Fruit fly (Drosophila melanogaster) whole organism, embryonic: ENCODE results near the gene CG33282.

Experiments used
- ATbp ChIP-seq: fragments of 200-800 bp; sonication (Bioruptor generic); optimal IDR thresholded peaks from 2 replicates; lab custom pipeline; 2017; ENCODE audit warnings: missing biosample characterization, mild to moderate bottlenecking, missing genetic modification characterization, missing genetic modification reagents
- Awh ChIP-seq: fragments of 200-800 bp; sonication (Bioruptor generic); IDR thresholded peaks from 2 replicates; pipeline ENCODE4, ENCODE4 v1.3.6; 2022; ENCODE audit warnings: missing biosample characterization, missing genetic modification characterization
- B-H1 ChIP-seq: fragments of 200-800 bp; sonication (Bioruptor generic); IDR thresholded peaks from 3 replicates; pipeline ENCODE4 v1.3.6; 2022; ENCODE audit warnings: missing biosample characterization, missing genetic modification characterization
- BEAF-32 ChIP-seq: fragments of 200-800 bp; sonication (Bioruptor generic); optimal IDR thresholded peaks from 3 replicates; lab custom pipeline; 2017; ENCODE audit warnings: missing biosample characterization, missing genetic modification characterization, mild to moderate bottlenecking, moderate library complexity, missing genetic modification reagents
- CG11723 ChIP-seq: fragments of 200-800 bp; sonication (Bioruptor generic); optimal IDR thresholded peaks from 2 replicates; lab custom pipeline; 2017; ENCODE audit warnings: missing biosample characterization, mild to moderate bottlenecking, missing genetic modification characterization
- CG12236 ChIP-seq: fragments of 200-800 bp; sonication (Bioruptor generic); optimal IDR thresholded peaks from 2 replicates; lab custom pipeline; 2016; ENCODE audit warnings: missing biosample characterization, missing genetic modification characterization
- CG13775 ChIP-seq: fragments of 200-800 bp; sonication (Bioruptor generic); optimal IDR thresholded peaks from 3 replicates; lab custom pipeline; 2017; ENCODE audit warnings: missing biosample characterization, mild to moderate bottlenecking, missing genetic modification characterization
- CG14667 ChIP-seq: fragments of 200-800 bp; sonication (Bioruptor generic); IDR thresholded peaks from 2 replicates; pipeline ENCODE4 v1.3.6; 2022; ENCODE audit warnings: missing biosample characterization, missing genetic modification characterization
- CG17829 ChIP-seq: fragments of 200-800 bp; optimal IDR thresholded peaks from 2 replicates; lab custom pipeline; 2019; ENCODE audit warnings: missing biosample characterization, mild to moderate bottlenecking, missing genetic modification characterization, moderate library complexity
- CG18011 ChIP-seq: fragments of 200-800 bp; sonication (Bioruptor generic); optimal IDR thresholded peaks from 2 replicates; lab custom pipeline; 2017; ENCODE audit warnings: missing biosample characterization, missing genetic modification characterization, mild to moderate bottlenecking, moderate library complexity, missing genotype
- CG4424 ChIP-seq: fragments of 200-800 bp; sonication (Bioruptor generic); optimal IDR thresholded peaks from 3 replicates; lab custom pipeline; 2016; ENCODE audit warnings: missing biosample characterization, missing genetic modification characterization
- CG4730 ChIP-seq: fragments of 200-800 bp; sonication (Bioruptor generic); IDR thresholded peaks from 2 replicates; pipeline ENCODE4 v1.3.6; 2022; ENCODE audit warnings: missing biosample characterization, missing genetic modification characterization
- CG6272 ChIP-seq: fragments of 200-800 bp; sonication (Bioruptor generic); IDR thresholded peaks from 2 replicates; pipeline ENCODE4 v1.3.6; 2022; ENCODE audit warnings: missing biosample characterization, missing genetic modification characterization
- CG6654 ChIP-seq: fragments of 200-800 bp; sonication (Bioruptor generic); optimal IDR thresholded peaks from 2 replicates; lab custom pipeline; 2017; ENCODE audit warnings: missing biosample characterization, mild to moderate bottlenecking, missing genetic modification characterization
- CG6683 ChIP-seq: fragments of 200-800 bp; sonication (Bioruptor generic); optimal IDR thresholded peaks from 2 replicates; lab custom pipeline; 2017; ENCODE audit warnings: missing biosample characterization, mild to moderate bottlenecking, missing genetic modification characterization, missing genetic modification reagents
- CG7786 ChIP-seq: fragments of 200-800 bp; sonication (Bioruptor generic); optimal IDR thresholded peaks from 2 replicates; lab custom pipeline; 2016; ENCODE audit warnings: missing biosample characterization, missing genetic modification characterization
- CG7928 ChIP-seq: fragments of 200-800 bp; sonication (Bioruptor generic); optimal IDR thresholded peaks from 2 replicates; lab custom pipeline; 2017; ENCODE audit warnings: missing biosample characterization, mild to moderate bottlenecking, missing genetic modification characterization
- CG9727 ChIP-seq: fragments of 200-800 bp; sonication (Bioruptor generic); optimal IDR thresholded peaks from 3 replicates; lab custom pipeline; 2017; ENCODE audit warnings: missing biosample characterization, mild to moderate bottlenecking, missing genetic modification characterization
- CG9797 ChIP-seq: fragments of 200-800 bp; sonication (Bioruptor generic); optimal IDR thresholded peaks from 3 replicates; lab custom pipeline; 2018; ENCODE audit warnings: missing biosample characterization, mild to moderate bottlenecking, missing genetic modification characterization
- Chrac-16 ChIP-seq: fragments of 200-800 bp; sonication (Bioruptor generic); optimal IDR thresholded peaks from 3 replicates; lab custom pipeline; 2016; ENCODE audit warnings: missing biosample characterization, missing genetic modification characterization
- CrebB ChIP-seq: fragments of 200-800 bp; sonication (Bioruptor generic); optimal IDR thresholded peaks from 3 replicates; lab custom pipeline; 2018; ENCODE audit warnings: missing biosample characterization, mild to moderate bottlenecking, missing genetic modification characterization
- Dad ChIP-seq: fragments of 200-800 bp; sonication (Bioruptor generic); optimal IDR thresholded peaks from 3 replicates; lab custom pipeline; 2016; ENCODE audit warnings: missing biosample characterization, missing genetic modification characterization
- Dbx ChIP-seq: fragments of 200-800 bp; sonication (Bioruptor generic); IDR thresholded peaks from 3 replicates; pipeline ENCODE4 v1.3.6; 2022; ENCODE audit warnings: missing biosample characterization, missing genetic modification characterization
- Dfd ChIP-seq, 2 experiments: fragments of >200 bp; optimal IDR thresholded peaks; 2 replicates each; lab custom pipeline; 2017; ENCODE audit warnings: missing biosample characterization in 2 of 2, missing genetic modification characterization in 2 of 2
- Dip3 ChIP-seq: fragments of 200-800 bp; sonication (Bioruptor generic); optimal IDR thresholded peaks from 3 replicates; lab custom pipeline; 2016; ENCODE audit warnings: missing biosample characterization, missing genetic modification characterization
- Eip74EF ChIP-seq, 2 experiments: fragments of 200-800 bp in 1 of 2; fragments of >200 bp in 1 of 2; sonication (Bioruptor generic) in 1 of 2; optimal IDR thresholded peaks; 2 replicates each; lab custom pipeline; 2017 to 2019; ENCODE audit warnings: missing biosample characterization in 2 of 2, missing genetic modification characterization in 2 of 2, mild to moderate bottlenecking in 1 of 2, moderate library complexity in 1 of 2
- Ets65A ChIP-seq: fragments of 200-800 bp; sonication (Bioruptor generic); peaks from one replicate; lab custom pipeline; 2016; ENCODE audit warnings: missing biosample characterization, missing genetic modification characterization
- H15 ChIP-seq: fragments of 200-800 bp; sonication (Bioruptor generic); IDR thresholded peaks from 3 replicates; pipeline ENCODE4 v1.3.6; 2022; ENCODE audit warnings: missing biosample characterization, missing genetic modification characterization
- HLH4C ChIP-seq: fragments of 200-800 bp; sonication (Bioruptor generic); IDR thresholded peaks from 3 replicates; pipeline ENCODE4 v1.3.6; 2022; ENCODE audit warnings: missing biosample characterization, missing genetic modification characterization; ENCODE audit not compliant: partially characterized antibody
- Hey ChIP-seq: fragments of 200-800 bp; sonication (Bioruptor generic); optimal IDR thresholded peaks from 3 replicates; lab custom pipeline; 2018; ENCODE audit warnings: missing biosample characterization, mild to moderate bottlenecking, missing genetic modification characterization
- HmgD ChIP-seq: fragments of 200-800 bp; sonication (Bioruptor generic); optimal IDR thresholded peaks from 3 replicates; lab custom pipeline; 2016; ENCODE audit warnings: missing biosample characterization, missing genetic modification characterization
- NC2β ChIP-seq: fragments of 200-800 bp; sonication (Bioruptor generic); optimal IDR thresholded peaks from 2 replicates; lab custom pipeline; 2016; ENCODE audit warnings: missing biosample characterization, missing genetic modification characterization
- Nf-YA ChIP-seq: fragments of 200-800 bp; sonication (Bioruptor generic); IDR thresholded peaks from 2 replicates; pipeline ENCODE4 v1.3.6; 2022; ENCODE audit warnings: missing biosample characterization, missing genetic modification characterization
- PHDP ChIP-seq: fragments of 200-800 bp; sonication (Bioruptor generic); optimal IDR thresholded peaks from 3 replicates; lab custom pipeline; 2018; ENCODE audit warnings: missing biosample characterization, mild to moderate bottlenecking, missing genetic modification characterization, moderate library complexity
- Ssrp ChIP-seq: fragments of 200-800 bp; sonication (Bioruptor generic); optimal IDR thresholded peaks from 2 replicates; lab custom pipeline; 2018; ENCODE audit warnings: missing biosample characterization, mild to moderate bottlenecking, missing genetic modification characterization, moderate library complexity
- ab ChIP-seq: fragments of 200-800 bp; sonication (Bioruptor generic); optimal IDR thresholded peaks from 2 replicates; lab custom pipeline; 2016; ENCODE audit warnings: missing biosample characterization, missing genetic modification characterization
- al ChIP-seq: fragments of 200-800 bp; sonication (Bioruptor generic); IDR thresholded peaks from 2 replicates; pipeline ENCODE4 v1.3.6; 2022; ENCODE audit warnings: missing biosample characterization, missing genetic modification characterization
- ato ChIP-seq: fragments of 200-800 bp; sonication (Bioruptor generic); IDR thresholded peaks from 2 replicates; pipeline ENCODE4 v1.3.6; 2022; ENCODE audit warnings: missing biosample characterization, missing genetic modification characterization; ENCODE audit not compliant: partially characterized antibody
- chm ChIP-seq: fragments of 200-800 bp; sonication (Bioruptor generic); IDR thresholded peaks from 2 replicates; pipeline ENCODE4 v1.3.6; 2022; ENCODE audit warnings: missing biosample characterization, missing genetic modification characterization
- cwo ChIP-seq: fragments of 200-800 bp; sonication (Bioruptor generic); optimal IDR thresholded peaks from 3 replicates; lab custom pipeline; 2017; ENCODE audit warnings: missing biosample characterization, missing genetic modification characterization, mild to moderate bottlenecking, moderate library complexity, missing genetic modification reagents
- emc ChIP-seq: fragments of 200-800 bp; sonication (Bioruptor generic); optimal IDR thresholded peaks from 2 replicates; lab custom pipeline; 2016; ENCODE audit warnings: missing biosample characterization, missing genetic modification characterization
- fd64A ChIP-seq: fragments of 200-800 bp; sonication (Bioruptor generic); optimal IDR thresholded peaks from 3 replicates; lab custom pipeline; 2018; ENCODE audit warnings: missing biosample characterization, mild to moderate bottlenecking, missing genetic modification characterization
- gro ChIP-seq: fragments of 200-800 bp; sonication (Bioruptor generic); optimal IDR thresholded peaks from 2 replicates; lab custom pipeline; 2016; ENCODE audit warnings: missing biosample characterization, missing genetic modification characterization
- hbn ChIP-seq: fragments of 200-800 bp; sonication (Bioruptor generic); IDR thresholded peaks from 2 replicates; pipeline ENCODE4 v1.3.6; 2022; ENCODE audit warnings: missing biosample characterization, missing genetic modification characterization; ENCODE audit not compliant: partially characterized antibody
- ken ChIP-seq: fragments of 200-800 bp; sonication (Bioruptor generic); IDR thresholded peaks from 3 replicates; pipeline ENCODE4 v1.3.6; 2022; ENCODE audit warnings: missing biosample characterization, missing genetic modification characterization
- lilli ChIP-seq: fragments of 200-800 bp; sonication (Bioruptor generic); optimal IDR thresholded peaks from 3 replicates; lab custom pipeline; 2016; ENCODE audit warnings: missing biosample characterization, missing genetic modification characterization
- lmd ChIP-seq: fragments of 200-800 bp; sonication (Bioruptor generic); IDR thresholded peaks from 2 replicates; pipeline ENCODE4 v1.3.6; 2022; ENCODE audit warnings: missing biosample characterization, missing genetic modification characterization
- lola ChIP-seq, 3 experiments: fragments of >200 bp in 2 of 3; fragments of 200-800 bp in 1 of 3; sonication (Bioruptor generic) in 1 of 3; optimal IDR thresholded peaks; 2 replicates each; lab custom pipeline; 2017 to 2019; ENCODE audit warnings: missing biosample characterization in 3 of 3, missing genetic modification characterization in 3 of 3, mild to moderate bottlenecking in 1 of 3, moderate library complexity in 1 of 3
- oc ChIP-seq: fragments of 200-800 bp; sonication (Bioruptor generic); optimal IDR thresholded peaks from 2 replicates; lab custom pipeline; 2018; ENCODE audit warnings: missing biosample characterization, mild to moderate bottlenecking, missing genetic modification characterization, moderate library complexity
- psq ChIP-seq: fragments of 200-800 bp; sonication (Bioruptor generic); optimal IDR thresholded peaks from 2 replicates; lab custom pipeline; 2017; ENCODE audit warnings: missing biosample characterization, missing genetic modification characterization
- sd ChIP-seq: fragments of 200-800 bp; sonication (Bioruptor generic); optimal IDR thresholded peaks from 3 replicates; lab custom pipeline; 2018; ENCODE audit warnings: missing biosample characterization, mild to moderate bottlenecking, missing genetic modification characterization, moderate library complexity
- sens ChIP-seq: fragments of 200-800 bp; sonication (Bioruptor generic); peaks from one replicate; lab custom pipeline; 2016; ENCODE audit warnings: missing biosample characterization, missing genetic modification characterization

The CG33282 gene

dm6 chr2L:3373242-3373641 is 45.5 kb downstream of the CG33282 start, which contains the start of gene GramD1B (continued):
- no peak for TF ChIP-seq sd
- no peak for TF ChIP-seq CG6272
- TF ChIP-seq lilli (GFP tag; lab: Kevin White, UChicago) = no peak
- TF ChIP-seq CG7786 = peak; percentile 12
- TF ChIP-seq H15 (GFP tag; lab: Robert Waterston, UW) = no peak
- TF ChIP-seq NC2β (GFP tag; lab: Kevin White, UChicago) = no peak
- TF ChIP-seq Chrac-16 = no peak
- TF ChIP-seq HLH4C (GFP tag; lab: Robert Waterston, UW) = no peak
- TF ChIP-seq chm = no peak
- no peak for TF ChIP-seq Eip74EF (GFP tag; optimal IDR thresholded peaks at IDR 0.05; lab: Kevin White, UChicago)
- no peak for TF ChIP-seq CG6683 (GFP tag; lab: Kevin White, UChicago)
- no peak for TF ChIP-seq Hey (tag; lab: Kevin White, UChicago)
- peak; percentile 14; the same call in 1 of the 2 replicates for TF ChIP-seq ato
- TF ChIP-seq Ets65A (GFP tag; lab: Kevin White, UChicago) = no peak
- TF ChIP-seq oc (tag; lab: Kevin White, UChicago) = no peak
- TF ChIP-seq B-H1 (GFP tag; lab: Robert Waterston, UW) = no peak
- no peak for TF ChIP-seq lmd (GFP tag; lab: Robert Waterston, UW)
- peak; percentile 93 for TF ChIP-seq CG9797 (GFP tag; lab: Kevin White, UChicago)
- TF ChIP-seq Ssrp = no peak
- no peak for TF ChIP-seq Dbx
- TF ChIP-seq CG12236 (GFP tag; lab: Kevin White, UChicago) = no peak
- TF ChIP-seq ATbp (GFP tag; lab: Kevin White, UChicago) = no peak
- no peak for TF ChIP-seq CG18011 (GFP tag; lab: Kevin White, UChicago)
- peak; percentile 5 for TF ChIP-seq CG4424 (GFP tag; lab: Kevin White, UChicago)
- no peak for TF ChIP-seq CG7928 (GFP tag; lab: Kevin White, UChicago)
- no peak for TF ChIP-seq cwo (GFP tag; lab: Kevin White, UChicago)
- peak; percentile 36 for TF ChIP-seq CG17829 (tag; lab: Kevin White, UChicago)
- TF ChIP-seq al (GFP tag; lab: Robert Waterston, UW) = no peak
- no peak for TF ChIP-seq CG4730 (GFP tag; lab: Robert Waterston, UW)
- peak; percentile 84 for TF ChIP-seq sens (GFP tag; lab: Kevin White, UChicago)
- TF ChIP-seq BEAF-32 (GFP tag; lab: Kevin White, UChicago) = peak; percentile 49
- TF ChIP-seq Awh (GFP tag; lab: Robert Waterston, UW) = no peak
- TF ChIP-seq ab (GFP tag; lab: Kevin White, UChicago) = no peak
- 0 out of 3 replicates have a peak, but pooled peaks have one; percentile 23 for TF ChIP-seq ken (GFP tag; lab: Robert Waterston, UW)
- peak; percentile 49 for TF ChIP-seq CrebB (tag; lab: Kevin White, UChicago)
- TF ChIP-seq lola (GFP tag; optimal IDR thresholded peaks at IDR 0.05; lab: Kevin White, UChicago) = no peak
- TF ChIP-seq Dad (GFP tag; lab: Kevin White, UChicago) = no peak
- no peak for TF ChIP-seq psq (GFP tag; lab: Kevin White, UChicago)
- TF ChIP-seq gro (GFP tag; lab: Kevin White, UChicago) = no peak
- TF ChIP-seq fd64A = no peak
- no peak for TF ChIP-seq Dip3
- TF ChIP-seq Dfd (GFP tag; optimal IDR thresholded peaks at IDR 0.05; lab: Kevin White, UChicago) = no peak
- TF ChIP-seq CG14667 (GFP tag; lab: Robert Waterston, UW) = no peak
- TF ChIP-seq emc = no peak
- TF ChIP-seq CG9727 (GFP tag; lab: Kevin White, UChicago) = no peak
- TF ChIP-seq CG6654 (GFP tag; lab: Kevin White, UChicago) = no peak
- TF ChIP-seq hbn (GFP tag; lab: Robert Waterston, UW) = peak; percentile 29; the same call in 1 of the 2 replicates
- TF ChIP-seq CG11723 (GFP tag; lab: Kevin White, UChicago) = no peak
- no peak for TF ChIP-seq Nf-YA (GFP tag; lab: Robert Waterston, UW)
- peak; percentile 38 for TF ChIP-seq PHDP
- TF ChIP-seq HmgD (GFP tag; lab: Kevin White, UChicago) = peak; percentile 13
- TF ChIP-seq CG13775 (GFP tag; lab: Kevin White, UChicago) = no peak
